Fruit fly (Drosophila melanogaster): Measurements from ENCODE around the gene CG32801.

DNA sequence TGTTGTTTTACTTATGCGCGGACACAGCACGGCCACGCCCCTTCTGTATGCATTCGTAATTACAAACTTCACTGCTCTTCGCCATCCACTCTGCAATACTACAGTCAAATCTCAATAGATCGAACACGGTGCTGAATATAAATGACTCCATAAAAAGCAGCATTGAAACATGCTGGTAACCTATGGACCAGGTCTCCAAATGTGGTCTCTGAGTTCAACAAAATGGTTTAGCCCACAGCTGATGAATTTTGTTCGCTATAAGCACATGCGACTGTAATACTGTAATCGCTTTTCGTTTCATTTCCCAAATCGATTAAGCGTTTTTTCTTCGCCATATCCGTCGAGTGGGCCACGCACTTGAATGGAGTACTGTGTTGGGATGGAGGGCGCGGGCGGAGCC is 5.6 kb downstream of the CG32801 start:
- TF ChIP-seq ttk (optimal IDR thresholded peaks at IDR 0.05) = no peak
- no peak for TF ChIP-seq psq (optimal IDR thresholded peaks at IDR 0.05)
- no peak for TF ChIP-seq Myc (optimal IDR thresholded peaks at IDR 0.05)
- no peak for TF ChIP-seq insv (optimal IDR thresholded peaks at IDR 0.05)
